Fruit fly (Drosophila melanogaster): Measurements from ENCODE around the gene CG16782.

The CG16782 gene

dm6 chrX:3424963-3425362, 35.1 kb downstream of the CG16782 start (continued):
- TF ChIP-seq CG30431 (GFP tag; optimal IDR thresholded peaks at IDR 0.05) (peak; percentile 72), Sox102F (GFP tag; optimal IDR thresholded peaks at IDR 0.05) (peak; percentile 88), Pdp1 (GFP tag; optimal IDR thresholded peaks at IDR 0.05) (peak; percentile 69 to 82), CG10543 (GFP tag; optimal IDR thresholded peaks at IDR 0.05) (no peak), kay (GFP tag; optimal IDR thresholded peaks at IDR 0.05) (peak; percentile 41), nau (GFP tag; optimal IDR thresholded peaks at IDR 0.05) (peak; percentile 81), odd (GFP tag; optimal IDR thresholded peaks at IDR 0.05) (peak; percentile 78), CG32532 (GFP tag; IDR thresholded peaks at IDR 0.05) (peak; percentile 82), Dref (GFP tag; IDR thresholded peaks at IDR 0.05) (no peak), BtbVII (GFP tag; optimal IDR thresholded peaks at IDR 0.05) (peak; percentile 71), kni (GFP tag; optimal IDR thresholded peaks at IDR 0.05) (no peak), Taf1 (GFP tag; IDR thresholded peaks at IDR 0.05) (peak; percentile 19; the same call in 1 of the 2 replicates), CG12219 (GFP tag; optimal IDR thresholded peaks at IDR 0.05) (peak; percentile 84), HmgD (GFP tag; optimal IDR thresholded peaks at IDR 0.05) (no peak), CG1792 (GFP tag; optimal IDR thresholded peaks at IDR 0.05) (no peak), sna (GFP tag; IDR thresholded peaks at IDR 0.05; ENCODE audit: partially characterized antibody) (no peak), CG17802 (tag; optimal IDR thresholded peaks at IDR 0.05) (peak; percentile 53), CG5180 (GFP tag; optimal IDR thresholded peaks at IDR 0.05) (peak; percentile 27), twi (tag; optimal IDR thresholded peaks at IDR 0.05) (peak; percentile 29), sd (tag; optimal IDR thresholded peaks at IDR 0.05) (peak; percentile 70), cato (GFP tag; optimal IDR thresholded peaks at IDR 0.05; ENCODE audit: borderline replicate concordance) (peak; percentile 63), sr (GFP tag; IDR thresholded peaks at IDR 0.05) (peak; percentile 39; the same call in 1 of the 3 replicates), YL-1 (GFP tag; optimal IDR thresholded peaks at IDR 0.05) (no peak), wek (GFP tag; optimal IDR thresholded peaks at IDR 0.05) (peak; percentile 47), Dad (GFP tag; optimal IDR thresholded peaks at IDR 0.05) (peak; percentile 62), chinmo (GFP tag; IDR thresholded peaks at IDR 0.05; ENCODE audit: partially characterized antibody) (no peak), CoRest (tag; optimal IDR thresholded peaks at IDR 0.05) (peak; percentile 82), bigmax (GFP tag; optimal IDR thresholded peaks at IDR 0.05) (peak; percentile 10), az2 (GFP tag; optimal IDR thresholded peaks at IDR 0.05) (peak; percentile 85), ac (GFP tag; optimal IDR thresholded peaks at IDR 0.05) (peak; percentile 34), gfzf (GFP tag; optimal IDR thresholded peaks at IDR 0.05) (no peak), maf-S (GFP tag; optimal IDR thresholded peaks at IDR 0.05) (peak; percentile 46), Nf-YB (GFP tag; optimal IDR thresholded peaks at IDR 0.05) (peak; percentile 64), Med (GFP tag) (peak; percentile 95), CG13775 (GFP tag; optimal IDR thresholded peaks at IDR 0.05) (peak; percentile 65), bcd (GFP tag; optimal IDR thresholded peaks at IDR 0.05) (peak; percentile 78), stc (GFP tag; IDR thresholded peaks at IDR 0.05) (peak; percentile 80), Rfx (GFP tag; IDR thresholded peaks at IDR 0.05) (peak; percentile 85), CkIIα-i1 (GFP tag; IDR thresholded peaks at IDR 0.05) (no peak), ems (GFP tag; optimal IDR thresholded peaks at IDR 0.05) (peak; percentile 86), pzg (GFP tag; optimal IDR thresholded peaks at IDR 0.05) (no peak), bab2 (GFP tag; optimal IDR thresholded peaks at IDR 0.05) (peak; percentile 81), psq (GFP tag; optimal IDR thresholded peaks at IDR 0.05) (peak; percentile 33), so (GFP tag; IDR thresholded peaks at IDR 0.05) (0 out of 3 replicates have a peak, but pooled peaks have one; percentile 65), Adf1 (GFP tag; IDR thresholded peaks at IDR 0.05) (no peak), cg (GFP tag; optimal IDR thresholded peaks at IDR 0.05) (no peak), Ravus (GFP tag; IDR thresholded peaks at IDR 0.05) (no peak), fu2 (GFP tag; optimal IDR thresholded peaks at IDR 0.05) (peak; percentile 36), CG10321 (GFP tag; IDR thresholded peaks at IDR 0.05) (peak; percentile 26; the same call in 1 of the 2 replicates), CG12744 (GFP tag; optimal IDR thresholded peaks at IDR 0.05) (peak; percentile 73), Poxn (GFP tag; IDR thresholded peaks at IDR 0.05) (peak; percentile 33; the same call in 1 of the 2 replicates)
